Worm (Caenorhabditis elegans) whole organism, L1 larva: ENCODE measurements around the gene Y75B8A.13.

ENCODE experiments used
- C34B4.2 ChIP-seq: sonication (generic microtip); optimal IDR thresholded peaks from 2 replicates; lab custom pipeline; 2017; ENCODE audit warnings: mild to moderate bottlenecking, missing genetic modification characterization, missing compliant biosample characterization
- Y116A8C.19 ChIP-seq: sonication (generic microtip); optimal IDR thresholded peaks from 2 replicates; lab custom pipeline; 2016; ENCODE audit warnings: missing compliant biosample characterization, missing genetic modification characterization, borderline replicate concordance
- ceh-8 ChIP-seq: fragments of 200-800 bp; sonication (Bioruptor generic); optimal IDR thresholded peaks from 2 replicates; lab custom pipeline; 2018; ENCODE audit warnings: mild to moderate bottlenecking, missing genetic modification characterization, moderate library complexity, missing compliant biosample characterization
- dsc-1 ChIP-seq: sonication (generic microtip); optimal IDR thresholded peaks from 2 replicates; lab custom pipeline; 2016; ENCODE audit warnings: mild to moderate bottlenecking, missing genetic modification characterization, missing compliant biosample characterization
- efl-1 ChIP-seq, 4 experiments: fragments of 150-350 bp; optimal IDR thresholded peaks in 3 of 4; peaks in 1 of 4; 1 replicate in 1 of 4; 2 replicates in 3 of 4; lab custom pipeline; 2014; ENCODE audit warnings: missing biosample characterization in 2 of 4, missing genetic modification characterization in 2 of 4, missing genetic modification reagents in 2 of 4
- efl-3 ChIP-seq: fragments of 200-800 bp; sonication (Bioruptor generic); optimal IDR thresholded peaks from 2 replicates; lab custom pipeline; 2018; ENCODE audit warnings: mild to moderate bottlenecking, missing genetic modification characterization, missing compliant biosample characterization
- egl-27 ChIP-seq, 2 experiments: fragments of 150-350 bp in 1 of 2; sonication (generic microtip); optimal IDR thresholded peaks; 3 replicates each; lab custom pipeline; 2017 to 2018; ENCODE audit warnings: missing biosample characterization in 2 of 2, missing genetic modification characterization in 2 of 2, missing genetic modification reagents in 2 of 2
- elt-2 ChIP-seq: sonication (generic microtip); optimal IDR thresholded peaks from 2 replicates; lab custom pipeline; 2016; ENCODE audit warnings: missing genetic modification characterization, mild to moderate bottlenecking, inconsistent platforms, missing compliant biosample characterization, missing genetic modification reagents
- elt-3 ChIP-seq, 6 experiments: fragments of 150-350 bp in 1 of 6; sonication (generic microtip); optimal IDR thresholded peaks; 2 replicates each; lab custom pipeline; 2017 to 2018; ENCODE audit warnings: missing biosample characterization in 6 of 6, missing genetic modification characterization in 6 of 6, inconsistent platforms in 1 of 6
- fkh-10 ChIP-seq: sonication (generic microtip); optimal IDR thresholded peaks from 2 replicates; lab custom pipeline; 2017; ENCODE audit warnings: missing biosample characterization, missing genetic modification reagents, missing genetic modification characterization
- fkh-4 ChIP-seq: sonication (generic microtip); optimal IDR thresholded peaks from 2 replicates; lab custom pipeline; 2016; ENCODE audit warnings: missing compliant biosample characterization, missing genetic modification characterization, borderline replicate concordance
- grh-1 ChIP-seq: fragments of 200-800 bp; sonication (Bioruptor generic); IDR thresholded peaks from 2 replicates; pipeline ENCODE4 v1.3.6; 2022; ENCODE audit warnings: missing genetic modification reagents, missing genetic modification characterization, missing compliant biosample characterization
- isw-1 ChIP-seq: fragments of 200-800 bp; sonication (Bioruptor generic); IDR thresholded peaks from 2 replicates; pipeline ENCODE4 v1.3.6; 2022; ENCODE audit warnings: missing genetic modification characterization, missing compliant biosample characterization
- lin-13 ChIP-seq: fragments of 150-350 bp; optimal IDR thresholded peaks from 2 replicates; lab custom pipeline; 2014; ENCODE audit warnings: missing biosample characterization, missing genetic modification reagents, missing genetic modification characterization
- lin-14 ChIP-seq: fragments of 200-800 bp; sonication (Bioruptor generic); optimal IDR thresholded peaks from 2 replicates; lab custom pipeline; 2018; ENCODE audit warnings: mild to moderate bottlenecking, missing genetic modification characterization, moderate library complexity, missing compliant biosample characterization
- lin-15B ChIP-seq: fragments of 150-350 bp; sonication (generic microtip); optimal IDR thresholded peaks from 3 replicates; lab custom pipeline; 2014; ENCODE audit warnings: missing biosample characterization, missing genetic modification characterization
- mdl-1 ChIP-seq, 2 experiments: fragments of 150-350 bp; optimal IDR thresholded peaks; 2 replicates each; lab custom pipeline; 2014 to 2017; ENCODE audit warnings: missing biosample characterization in 2 of 2, missing genetic modification characterization in 2 of 2, inconsistent platforms in 1 of 2
- nhr-11 ChIP-seq: fragments of 150-350 bp; optimal IDR thresholded peaks from 2 replicates; lab custom pipeline; 2014; ENCODE audit warnings: missing biosample characterization, missing genetic modification characterization
- nhr-12 ChIP-seq: sonication (generic microtip); optimal IDR thresholded peaks from 2 replicates; lab custom pipeline; 2017; ENCODE audit warnings: missing biosample characterization, missing genetic modification characterization
- nhr-19 ChIP-seq: fragments of 200-800 bp; sonication (Bioruptor generic); conservative IDR thresholded peaks from 2 replicates; pipeline ENCODE4 v1.3.6; 2022; ENCODE audit warnings: missing genetic modification characterization, missing compliant biosample characterization
- nhr-28 ChIP-seq: fragments of 150-350 bp; optimal IDR thresholded peaks from 2 replicates; lab custom pipeline; 2014; ENCODE audit warnings: missing biosample characterization, missing genetic modification characterization
- nhr-47 ChIP-seq: sonication (generic microtip); optimal IDR thresholded peaks from 2 replicates; lab custom pipeline; 2016; ENCODE audit warnings: mild to moderate bottlenecking, missing genetic modification characterization, moderate library complexity, missing compliant biosample characterization
- nhr-76 ChIP-seq: sonication (generic microtip); optimal IDR thresholded peaks from 2 replicates; lab custom pipeline; 2017; ENCODE audit warnings: missing biosample characterization, missing genetic modification characterization
- nhr-77 ChIP-seq: fragments of 150-350 bp; optimal IDR thresholded peaks from 2 replicates; lab custom pipeline; 2014; ENCODE audit warnings: missing biosample characterization, missing genetic modification characterization
- nhr-84 ChIP-seq: sonication (generic microtip); optimal IDR thresholded peaks from 2 replicates; lab custom pipeline; 2017; ENCODE audit warnings: missing biosample characterization, missing genetic modification characterization
- rnt-1 ChIP-seq: sonication (generic microtip); optimal IDR thresholded peaks from 2 replicates; lab custom pipeline; 2016; ENCODE audit warnings: mild to moderate bottlenecking, missing genetic modification characterization, moderate library complexity, missing compliant biosample characterization
- skn-1 ChIP-seq: fragments of 150-350 bp; optimal IDR thresholded peaks from 2 replicates; lab custom pipeline; 2014; ENCODE audit warnings: missing biosample characterization, missing genetic modification characterization
- snpc-4 ChIP-seq: fragments of 150-350 bp; optimal IDR thresholded peaks from 2 replicates; lab custom pipeline; 2014; ENCODE audit warnings: missing biosample characterization, missing genetic modification characterization
- snu-23 ChIP-seq: sonication (generic microtip); optimal IDR thresholded peaks from 2 replicates; lab custom pipeline; 2016; ENCODE audit warnings: missing genetic modification characterization, missing compliant biosample characterization
- sox-4 ChIP-seq: sonication (generic microtip); optimal IDR thresholded peaks from 2 replicates; lab custom pipeline; 2016; ENCODE audit warnings: missing genetic modification characterization, missing compliant biosample characterization
- sup-37 ChIP-seq: fragments of 200-800 bp; sonication (Bioruptor generic); optimal IDR thresholded peaks from 2 replicates; lab custom pipeline; 2018; ENCODE audit warnings: mild to moderate bottlenecking, missing genetic modification characterization, missing compliant biosample characterization
- swsn-7 ChIP-seq: sonication (generic microtip); optimal IDR thresholded peaks from 2 replicates; lab custom pipeline; 2016; ENCODE audit warnings: missing genetic modification characterization, missing compliant biosample characterization
- tbx-2 ChIP-seq: sonication (generic microtip); optimal IDR thresholded peaks from 2 replicates; lab custom pipeline; 2016; ENCODE audit warnings: missing genetic modification characterization, missing compliant biosample characterization
- tlp-1 ChIP-seq: fragments of 150-350 bp; optimal IDR thresholded peaks from 2 replicates; lab custom pipeline; 2014; ENCODE audit warnings: missing biosample characterization, missing genetic modification characterization
- unc-130 ChIP-seq: fragments of 150-350 bp; optimal IDR thresholded peaks from 2 replicates; lab custom pipeline; 2017; ENCODE audit warnings: missing biosample characterization, missing genetic modification characterization, inconsistent platforms
- vab-15 ChIP-seq: sonication (generic microtip); optimal IDR thresholded peaks from 2 replicates; lab custom pipeline; 2017; ENCODE audit warnings: missing genotype, mild to moderate bottlenecking, missing genetic modification characterization, missing compliant biosample characterization
- xbp-1 ChIP-seq: sonication (generic microtip); optimal IDR thresholded peaks from 2 replicates; lab custom pipeline; 2016; ENCODE audit warnings: missing genetic modification characterization, missing compliant biosample characterization
- zag-1 ChIP-seq: fragments of 150-350 bp; optimal IDR thresholded peaks from 2 replicates; lab custom pipeline; 2014; ENCODE audit warnings: missing biosample characterization, missing genetic modification characterization
- zip-4 ChIP-seq: fragments of 200-800 bp; sonication (Bioruptor generic); optimal IDR thresholded peaks from 2 replicates; lab custom pipeline; 2018; ENCODE audit warnings: mild to moderate bottlenecking, missing genetic modification characterization, moderate library complexity, missing compliant biosample characterization
- ztf-11 ChIP-seq, 2 experiments: sonication (generic microtip); optimal IDR thresholded peaks; 2 replicates each; lab custom pipeline; 2016 to 2017; ENCODE audit warnings: missing genetic modification characterization in 2 of 2, missing biosample characterization in 1 of 2, missing compliant biosample characterization in 1 of 2
- ztf-4 ChIP-seq: fragments of 150-350 bp; optimal IDR thresholded peaks from 2 replicates; lab custom pipeline; 2014; ENCODE audit warnings: missing biosample characterization, missing genetic modification characterization

Y75B8A.13 gene

DNA sequence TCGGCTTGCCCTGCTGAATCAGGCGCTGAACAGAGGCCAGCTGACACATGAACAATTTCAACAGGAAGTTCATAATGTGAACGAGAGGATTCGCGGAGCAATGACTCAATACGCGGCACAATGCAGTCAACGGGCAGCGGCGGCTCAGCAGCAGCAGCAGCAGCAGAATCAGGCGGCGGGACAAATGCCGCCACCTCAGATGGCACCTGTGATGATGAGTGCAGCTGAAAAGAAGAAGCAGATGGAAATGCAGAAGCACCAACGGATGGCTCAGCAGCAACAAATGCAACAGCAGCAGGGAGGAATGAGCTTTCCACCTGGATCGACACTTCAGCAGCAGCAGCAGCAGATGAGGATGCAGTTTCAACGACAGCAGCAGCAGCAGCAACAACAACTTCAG, 50.2 kb downstream of the Y75B8A.13 start:
- TF ChIP-seq vab-15 (tag; lab: Kevin White, UChicago) (no peak), zip-4 (GFP tag; lab: Kevin White, UChicago) (no peak), elt-2 (no peak), ztf-11 (tag; optimal IDR thresholded peaks at IDR 0.05; lab: Kevin White, UChicago) (no peak), nhr-28 (no peak), fkh-10 (no peak), efl-3 (GFP tag; lab: Kevin White, UChicago) (no peak), skn-1 (tag; lab: Kevin White, UChicago) (no peak), mdl-1 (tag; optimal IDR thresholded peaks at IDR 0.05; lab: Kevin White, UChicago) (no peak), elt-3 (tag; optimal IDR thresholded peaks at IDR 0.05; lab: Kevin White, UChicago) (no peak)

DNA sequence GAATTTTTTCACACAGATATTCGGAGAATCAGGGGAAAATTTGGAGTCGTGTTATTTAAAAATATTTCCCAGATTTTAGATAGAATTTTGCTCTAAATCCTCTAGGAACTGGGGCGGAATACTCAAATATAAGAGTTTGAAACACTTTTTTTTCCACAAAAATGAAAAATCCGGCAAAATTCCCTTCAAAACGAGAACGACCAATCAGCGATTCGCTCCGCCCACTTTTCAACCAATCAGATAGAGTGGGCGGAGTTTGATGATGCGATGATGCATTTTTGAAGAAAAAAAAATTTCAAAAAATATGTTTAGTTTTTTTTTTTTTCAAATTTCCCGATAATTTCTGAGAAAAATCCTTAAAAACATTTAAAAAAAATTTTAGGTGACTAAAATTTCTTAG, 51.1 kb downstream of the Y75B8A.13 start:
- no peak for TF ChIP-seq nhr-77 (tag; lab: Kevin White, UChicago)
- no peak for TF ChIP-seq rnt-1 (tag; lab: Kevin White, UChicago)
- no peak for TF ChIP-seq zag-1 (tag; lab: Kevin White, UChicago)
- TF ChIP-seq sox-4 (tag; lab: Kevin White, UChicago): no peak
- no peak for TF ChIP-seq swsn-7 (tag; lab: Kevin White, UChicago)
- no peak for TF ChIP-seq snpc-4 (tag; lab: Kevin White, UChicago)
- TF ChIP-seq ztf-11 (tag; optimal IDR thresholded peaks at IDR 0.05; lab: Kevin White, UChicago): no peak
- no peak for TF ChIP-seq nhr-84 (tag; lab: Kevin White, UChicago)
- TF ChIP-seq unc-130 (tag; lab: Kevin White, UChicago): no peak
- TF ChIP-seq egl-27 (tag; optimal IDR thresholded peaks at IDR 0.05; lab: Kevin White, UChicago): no peak
- no peak for TF ChIP-seq efl-1 (optimal IDR thresholded peaks at IDR 0.05; lab: Kevin White, UChicago)
- no peak for TF ChIP-seq efl-1 (GFP tag; optimal IDR thresholded peaks at IDR 0.05 in 1 of 2; lab: Kevin White, UChicago)
- TF ChIP-seq zip-4 (GFP tag; lab: Kevin White, UChicago): no peak
- TF ChIP-seq isw-1: no peak
- TF ChIP-seq xbp-1 (tag; lab: Kevin White, UChicago): no peak
- no peak for TF ChIP-seq ztf-4 (tag; lab: Kevin White, UChicago)

DNA sequence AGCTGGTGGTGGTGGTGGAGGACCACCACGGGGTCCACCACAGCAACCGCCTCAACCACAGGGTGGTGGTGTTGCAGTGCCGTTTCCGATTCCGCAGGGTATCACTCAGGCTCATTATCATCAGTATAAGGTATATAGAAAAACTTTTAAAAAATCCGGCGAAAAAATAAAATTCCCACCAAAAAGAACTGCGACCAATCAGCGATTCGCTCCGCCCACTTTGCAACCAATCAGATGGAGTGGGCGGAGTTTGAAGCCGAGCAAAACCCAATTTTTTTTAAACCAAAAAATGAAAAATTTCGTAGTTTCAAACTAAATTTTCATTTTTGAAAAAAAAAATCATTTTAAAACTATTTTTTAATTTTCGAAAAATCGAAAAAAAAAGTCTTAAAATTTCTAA, 54.6 kb downstream of the Y75B8A.13 start:
- no peak for TF ChIP-seq C34B4.2
- no peak for TF ChIP-seq tlp-1 (tag; lab: Kevin White, UChicago)
- TF ChIP-seq lin-14: no peak
- no peak for TF ChIP-seq dsc-1 (tag; lab: Kevin White, UChicago)
- no peak for TF ChIP-seq tbx-2 (tag; lab: Kevin White, UChicago)
- no peak for TF ChIP-seq ztf-4 (tag; lab: Kevin White, UChicago)
- no peak for TF ChIP-seq nhr-47
- no peak for TF ChIP-seq sup-37 (GFP tag; lab: Kevin White, UChicago)
- no peak for TF ChIP-seq vab-15 (tag; lab: Kevin White, UChicago)

DNA sequence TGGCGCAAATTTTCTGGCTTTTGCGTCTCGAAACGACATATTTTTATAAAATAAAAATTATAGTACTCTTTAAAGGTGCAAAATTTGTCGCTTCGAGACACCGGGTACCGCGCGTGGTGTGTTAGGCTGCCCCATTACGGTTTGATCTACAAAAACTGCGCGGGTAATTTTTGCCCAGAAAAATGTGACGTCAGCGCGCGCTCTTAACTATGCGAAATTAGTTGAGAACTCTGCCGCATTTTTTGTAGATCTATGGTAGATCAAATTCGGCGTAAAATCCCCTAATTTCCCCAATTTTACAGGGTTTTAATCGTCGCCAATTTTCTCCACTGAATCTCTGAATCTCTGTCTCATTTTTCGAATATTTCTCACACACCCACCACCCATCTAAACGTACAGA, 55.0 kb downstream of the Y75B8A.13 start, which contains the start of gene Y75B8A.8:
Gene Y75B8A.8 (plus strand): TSS at position 301 of the 400 bp plus-strand sequence.
- TF ChIP-seq nhr-11 (tag; lab: Kevin White, UChicago) (no peak), lin-14 (no peak), nhr-19 (GFP tag; lab: Robert Waterston, UW) (no peak), nhr-76 (no peak), unc-130 (tag; lab: Kevin White, UChicago) (no peak), zag-1 (tag; lab: Kevin White, UChicago) (no peak), sox-4 (tag; lab: Kevin White, UChicago) (no peak), nhr-12 (tag; lab: Kevin White, UChicago) (no peak), C34B4.2 (no peak), fkh-4 (tag; lab: Kevin White, UChicago) (no peak), lin-15B (tag; lab: Kevin White, UChicago) (no peak), ceh-8 (GFP tag; lab: Kevin White, UChicago) (no peak), snu-23 (GFP tag; lab: Kevin White, UChicago) (no peak), lin-13 (GFP tag; lab: Kevin White, UChicago) (no peak), swsn-7 (tag; lab: Kevin White, UChicago) (no peak), isw-1 (no peak), Y116A8C.19 (tag; lab: Kevin White, UChicago) (no peak), grh-1 (GFP tag; lab: Robert Waterston, UW) (no peak)
